Worm (Caenorhabditis elegans): ENCODE results near the gene ddb-1.

DNA sequence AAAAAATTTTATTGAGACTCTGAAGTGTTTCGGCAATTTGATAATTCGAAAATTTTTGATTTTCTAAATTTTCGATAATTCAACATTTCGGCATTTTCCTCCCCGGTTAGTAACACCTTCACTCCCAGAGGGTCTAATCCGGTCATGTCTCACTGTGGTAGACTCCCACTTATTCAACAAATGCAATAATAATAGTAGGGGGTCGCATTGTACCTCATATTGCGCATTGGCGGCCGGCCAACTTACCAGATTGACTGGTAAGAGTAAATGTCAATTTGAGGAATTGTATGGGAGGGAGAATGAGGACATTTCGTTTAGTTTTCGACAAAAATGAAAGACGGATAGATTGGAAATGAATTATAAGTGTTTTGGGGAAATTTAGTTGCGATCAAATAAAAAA lies 12.8 kb upstream of the ddb-1 start:
- TF ChIP-seq nfya-1 (tag; optimal IDR thresholded peaks at IDR 0.05) (no peak), ama-1 (optimal IDR thresholded peaks at IDR 0.05) (no peak), unc-3 (GFP tag; conservative IDR thresholded peaks at IDR 0.05) (no peak), unc-3 (tag; optimal IDR thresholded peaks at IDR 0.05) (no peak), lin-11 (tag; optimal IDR thresholded peaks at IDR 0.05) (no peak), pqm-1 (tag; optimal IDR thresholded peaks at IDR 0.05) (no peak), pha-4 (tag; optimal IDR thresholded peaks at IDR 0.05) (no peak), pax-1 (tag; optimal IDR thresholded peaks at IDR 0.05) (no peak), mec-3 (tag; optimal IDR thresholded peaks at IDR 0.05; ENCODE audit: borderline replicate concordance) (no peak), ceh-14 (tag; optimal IDR thresholded peaks at IDR 0.05) (no peak), ceh-6 (GFP tag; optimal IDR thresholded peaks at IDR 0.05) (no peak), sox-2 (GFP tag; IDR thresholded peaks at IDR 0.05) (no peak), unc-55 (GFP tag; optimal IDR thresholded peaks at IDR 0.05) (no peak)
